Worm (Caenorhabditis elegans): ENCODE measurements around the gene Y38C1AA.6.

ce11 chrIV:147819-148218 is 14.8 kb upstream of the Y38C1AA.6 start, which contains the start of gene col-99:
- TF ChIP-seq Y105C5A.15 (GFP tag; IDR thresholded peaks at IDR 0.05) (no peak), F49E8.2 (tag; optimal IDR thresholded peaks at IDR 0.05; ENCODE audit: borderline replicate concordance) (no peak), fkh-10 (GFP tag; optimal IDR thresholded peaks at IDR 0.05) (no peak), nhr-76 (tag; optimal IDR thresholded peaks at IDR 0.05) (no peak), nhr-11 (tag; optimal IDR thresholded peaks at IDR 0.05) (no peak)
